Worm (Caenorhabditis elegans) whole organism, L4 larva: ENCODE results near the gene C34C6.9.

Experiments
- ama-1 ChIP-seq: fragments of 150-350 bp; optimal IDR thresholded peaks from 2 replicates; lab custom pipeline; 2014; ENCODE audit warnings: inconsistent platforms, mixed read lengths
- daf-12 ChIP-seq: fragments of 150-350 bp; optimal IDR thresholded peaks from 2 replicates; lab custom pipeline; 2014; ENCODE audit warnings: missing biosample characterization, missing genetic modification reagents, missing genetic modification characterization
- gei-8 ChIP-seq: fragments of 200-800 bp; sonication (Bioruptor generic); optimal IDR thresholded peaks from 2 replicates; lab custom pipeline; 2018; ENCODE audit warnings: mild to moderate bottlenecking, missing genetic modification characterization, missing compliant biosample characterization
- jun-1 ChIP-seq: fragments of 150-350 bp; optimal IDR thresholded peaks from 2 replicates; lab custom pipeline; 2014; ENCODE audit warnings: missing biosample characterization, missing genetic modification reagents, missing genetic modification characterization
- madf-5 ChIP-seq, 2 experiments: fragments of 200-800 bp; sonication (Bioruptor generic); IDR thresholded peaks; 2 replicates each; pipeline ENCODE4 v1.3.6; 2022; ENCODE audit warnings: missing compliant biosample characterization in 2 of 2, missing genetic modification characterization in 2 of 2
- nhr-6 ChIP-seq: fragments of 150-350 bp; optimal IDR thresholded peaks from 2 replicates; lab custom pipeline; 2014; ENCODE audit warnings: missing biosample characterization, missing genetic modification characterization
- snpc-4 ChIP-seq: fragments of 150-350 bp; optimal IDR thresholded peaks from 2 replicates; lab custom pipeline; 2014; ENCODE audit warnings: missing biosample characterization, missing genetic modification characterization
- spr-3 ChIP-seq: fragments of 200-800 bp; sonication (Bioruptor generic); optimal IDR thresholded peaks from 2 replicates; lab custom pipeline; 2018; ENCODE audit warnings: mild to moderate bottlenecking, missing genetic modification characterization, missing compliant biosample characterization
- vab-7 ChIP-seq: fragments of 200-800 bp; sonication (Bioruptor generic); IDR thresholded peaks from 2 replicates; pipeline ENCODE4 v1.3.6; 2022; ENCODE audit warnings: missing genetic modification reagents, missing genetic modification characterization, missing compliant biosample characterization
- ztf-11 ChIP-seq: fragments of 150-350 bp; optimal IDR thresholded peaks from 2 replicates; lab custom pipeline; 2014; ENCODE audit warnings: missing biosample characterization, missing genetic modification characterization

DNA sequence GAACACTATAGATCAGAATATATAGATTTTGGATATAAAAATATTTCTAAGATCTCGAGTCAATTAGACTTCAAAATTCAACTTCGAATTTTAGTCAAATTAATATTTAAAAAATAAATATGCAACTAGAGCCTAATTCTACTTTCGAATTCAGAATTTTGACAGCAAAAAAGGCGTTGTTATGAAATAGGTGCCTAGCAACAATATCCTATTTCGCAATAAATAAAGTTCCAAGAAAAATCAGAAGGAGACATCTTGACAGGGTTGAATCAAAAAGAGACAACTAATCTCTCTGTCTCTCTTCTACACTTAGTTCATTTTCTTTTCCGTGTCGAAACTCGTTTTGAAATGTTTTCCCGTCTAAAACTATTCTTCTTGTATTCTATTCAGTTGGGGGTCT, 10.4 kb upstream of the C34C6.9 start:
- no peak for TF ChIP-seq daf-12 (tag; lab: Kevin White, UChicago)
- no peak for TF ChIP-seq snpc-4 (tag; lab: Kevin White, UChicago)
- TF ChIP-seq ama-1 (lab: Kevin White, UChicago) = no peak
- no peak for TF ChIP-seq jun-1 (tag; lab: Kevin White, UChicago)
- TF ChIP-seq vab-7 (GFP tag; lab: Robert Waterston, UW) = no peak
- no peak for TF ChIP-seq ztf-11
- no peak for TF ChIP-seq spr-3 (GFP tag; lab: Kevin White, UChicago)
- TF ChIP-seq nhr-6 (tag; lab: Kevin White, UChicago) = no peak
- TF ChIP-seq madf-5 (GFP tag; IDR thresholded peaks at IDR 0.05; lab: Robert Waterston, UW) = no peak
- no peak for TF ChIP-seq gei-8 (GFP tag; lab: Kevin White, UChicago)
